Worm (Caenorhabditis elegans) whole organism, L2 larva: ENCODE results near the gene C08B6.8.

Experiments used
- C34F6.9 ChIP-seq: fragments of 150-350 bp; optimal IDR thresholded peaks from 2 replicates; lab custom pipeline; 2014; ENCODE audit warnings: missing biosample characterization, missing genetic modification characterization
- R02D3.7 ChIP-seq: fragments of 150-350 bp; optimal IDR thresholded peaks from 2 replicates; lab custom pipeline; 2014; ENCODE audit warnings: missing biosample characterization, missing genetic modification characterization
- Y55F3AM.14 ChIP-seq: fragments of 200-800 bp; sonication (Bioruptor generic); optimal IDR thresholded peaks from 2 replicates; lab custom pipeline; 2018; ENCODE audit warnings: mild to moderate bottlenecking, missing genetic modification characterization, missing compliant biosample characterization
- ZK546.5 ChIP-seq: sonication (generic microtip); optimal IDR thresholded peaks from 2 replicates; lab custom pipeline; 2017; ENCODE audit warnings: missing biosample characterization, missing genetic modification characterization
- alr-1 ChIP-seq: fragments of 150-350 bp; optimal IDR thresholded peaks from 2 replicates; lab custom pipeline; 2014; ENCODE audit warnings: missing biosample characterization, missing genetic modification characterization
- aly-2 ChIP-seq: fragments of 150-350 bp; optimal IDR thresholded peaks from 2 replicates; lab custom pipeline; 2014; ENCODE audit warnings: missing biosample characterization, missing genetic modification characterization
- ama-1 ChIP-seq: fragments of 150-350 bp; optimal IDR thresholded peaks from 2 replicates; lab custom pipeline; 2018; ENCODE audit warnings: inconsistent platforms
- blmp-1 ChIP-seq: sonication (generic microtip); optimal IDR thresholded peaks from 2 replicates; lab custom pipeline; 2017; ENCODE audit warnings: missing genetic modification characterization, mild to moderate bottlenecking, missing compliant biosample characterization, antibody characterized with exemption, moderate library complexity; ENCODE audit not compliant: insufficient read depth
- ceh-16 ChIP-seq: fragments of 150-350 bp; optimal IDR thresholded peaks from 2 replicates; lab custom pipeline; 2014; ENCODE audit warnings: missing biosample characterization, missing genetic modification characterization
- ceh-82 ChIP-seq: fragments of 150-350 bp; optimal IDR thresholded peaks from 2 replicates; lab custom pipeline; 2014; ENCODE audit warnings: missing biosample characterization, missing genetic modification characterization
- crh-2 ChIP-seq: sonication (generic microtip); optimal IDR thresholded peaks from 2 replicates; lab custom pipeline; 2017; ENCODE audit warnings: missing biosample characterization, missing genetic modification characterization
- dmd-4 ChIP-seq: sonication (generic microtip); optimal IDR thresholded peaks from 2 replicates; lab custom pipeline; 2017; ENCODE audit warnings: missing biosample characterization, missing genetic modification characterization
- egl-27 ChIP-seq: sonication (generic microtip); optimal IDR thresholded peaks from 3 replicates; lab custom pipeline; 2017; ENCODE audit warnings: missing biosample characterization, missing genetic modification reagents, missing genetic modification characterization
- elt-1 ChIP-seq: fragments of 150-350 bp; optimal IDR thresholded peaks from 2 replicates; lab custom pipeline; 2014; ENCODE audit warnings: missing biosample characterization, missing genetic modification characterization
- elt-3 ChIP-seq: sonication (generic microtip); optimal IDR thresholded peaks from 2 replicates; lab custom pipeline; 2017; ENCODE audit warnings: missing biosample characterization, missing genetic modification characterization
- fos-1 ChIP-seq: fragments of 150-350 bp; optimal IDR thresholded peaks from 2 replicates; lab custom pipeline; 2014; ENCODE audit warnings: missing biosample characterization, missing genetic modification characterization
- gmeb-1 ChIP-seq: fragments of 150-350 bp; optimal IDR thresholded peaks from 2 replicates; lab custom pipeline; 2014; ENCODE audit warnings: missing biosample characterization, missing genetic modification characterization
- lin-13 ChIP-seq: fragments of 150-350 bp; optimal IDR thresholded peaks from 2 replicates; lab custom pipeline; 2014; ENCODE audit warnings: missing biosample characterization, missing genetic modification reagents, missing genetic modification characterization
- lin-39 ChIP-seq: fragments of 150-350 bp; optimal IDR thresholded peaks from 2 replicates; lab custom pipeline; 2014; ENCODE audit warnings: missing biosample characterization, missing genetic modification reagents, missing genetic modification characterization
- lsy-2 ChIP-seq, 2 experiments: fragments of 150-350 bp in 1 of 2; sonication (generic microtip) in 1 of 2; optimal IDR thresholded peaks; 2 replicates each; lab custom pipeline; 2014 to 2017; ENCODE audit warnings: missing biosample characterization in 2 of 2, missing genetic modification characterization in 2 of 2
- mab-5 ChIP-seq: fragments of 150-350 bp; optimal IDR thresholded peaks from 2 replicates; lab custom pipeline; 2014; ENCODE audit warnings: missing biosample characterization, missing genetic modification characterization
- mdl-1 ChIP-seq, 2 experiments: fragments of 150-350 bp in 1 of 2; sonication (generic microtip) in 1 of 2; optimal IDR thresholded peaks; 2 replicates each; lab custom pipeline; 2017; ENCODE audit warnings: missing biosample characterization in 2 of 2, missing genetic modification characterization in 2 of 2
- nhr-10 ChIP-seq: sonication (generic microtip); optimal IDR thresholded peaks from 2 replicates; lab custom pipeline; 2017; ENCODE audit warnings: missing biosample characterization, missing genetic modification characterization
- nhr-11 ChIP-seq: fragments of 150-350 bp; optimal IDR thresholded peaks from 2 replicates; lab custom pipeline; 2014; ENCODE audit warnings: missing biosample characterization, missing genetic modification characterization
- nhr-12 ChIP-seq: fragments of 150-350 bp; optimal IDR thresholded peaks from 2 replicates; lab custom pipeline; 2014; ENCODE audit warnings: missing biosample characterization, missing genetic modification characterization
- nhr-129 ChIP-seq: fragments of 150-350 bp; optimal IDR thresholded peaks from 2 replicates; lab custom pipeline; 2014; ENCODE audit warnings: missing biosample characterization, missing genetic modification characterization
- nhr-21 ChIP-seq: fragments of 150-350 bp; optimal IDR thresholded peaks from 2 replicates; lab custom pipeline; 2014; ENCODE audit warnings: missing biosample characterization, missing genetic modification characterization
- nhr-23 ChIP-seq: fragments of 150-350 bp; optimal IDR thresholded peaks from 2 replicates; lab custom pipeline; 2014; ENCODE audit warnings: missing biosample characterization, missing genetic modification reagents, missing genetic modification characterization
- nhr-237 ChIP-seq: fragments of 150-350 bp; optimal IDR thresholded peaks from 2 replicates; lab custom pipeline; 2014; ENCODE audit warnings: missing biosample characterization, missing genetic modification characterization
- nhr-25 ChIP-seq: fragments of 150-350 bp; sonication (generic microtip); optimal IDR thresholded peaks from 3 replicates; lab custom pipeline; 2014; ENCODE audit warnings: missing biosample characterization, missing genetic modification characterization
- nhr-6 ChIP-seq: fragments of 150-350 bp; optimal IDR thresholded peaks from 2 replicates; lab custom pipeline; 2014; ENCODE audit warnings: missing biosample characterization, missing genetic modification characterization
- nhr-77 ChIP-seq: fragments of 150-350 bp; optimal IDR thresholded peaks from 2 replicates; lab custom pipeline; 2014; ENCODE audit warnings: missing biosample characterization, missing genetic modification characterization
- peb-1 ChIP-seq: fragments of 150-350 bp; optimal IDR thresholded peaks from 2 replicates; lab custom pipeline; 2014; ENCODE audit warnings: missing biosample characterization, missing genetic modification characterization
- sem-4 ChIP-seq: fragments of 150-350 bp; optimal IDR thresholded peaks from 2 replicates; lab custom pipeline; 2014; ENCODE audit warnings: missing biosample characterization, missing genetic modification reagents, missing genetic modification characterization
- skn-1 ChIP-seq: sonication (generic microtip); optimal IDR thresholded peaks from 2 replicates; lab custom pipeline; 2017; ENCODE audit warnings: missing biosample characterization, missing genetic modification characterization
- sma-3 ChIP-seq: sonication (generic microtip); optimal IDR thresholded peaks from 2 replicates; lab custom pipeline; 2016; ENCODE audit warnings: missing genetic modification reagents, missing genetic modification characterization, missing compliant biosample characterization
- sma-9 ChIP-seq, 2 experiments: fragments of 150-350 bp in 1 of 2; sonication (generic microtip) in 1 of 2; optimal IDR thresholded peaks; 2 replicates each; lab custom pipeline; 2014 to 2016; ENCODE audit warnings: missing genetic modification characterization in 2 of 2, mild to moderate bottlenecking in 1 of 2, missing biosample characterization in 1 of 2, missing compliant biosample characterization in 1 of 2, missing genetic modification reagents in 1 of 2, moderate library complexity in 1 of 2
- unc-39 ChIP-seq: fragments of 150-350 bp; optimal IDR thresholded peaks from 2 replicates; lab custom pipeline; 2014; ENCODE audit warnings: missing biosample characterization, missing genetic modification characterization
- unc-55 ChIP-seq: fragments of 150-350 bp; sonication (generic microtip); optimal IDR thresholded peaks from 3 replicates; lab custom pipeline; 2014; ENCODE audit warnings: missing biosample characterization, missing genetic modification reagents, missing genetic modification characterization
- unc-62 ChIP-seq: fragments of 150-350 bp; optimal IDR thresholded peaks from 2 replicates; lab custom pipeline; 2014; ENCODE audit warnings: missing biosample characterization, missing genetic modification reagents, missing genetic modification characterization
- zag-1 ChIP-seq: fragments of 150-350 bp; optimal IDR thresholded peaks from 2 replicates; lab custom pipeline; 2014; ENCODE audit warnings: missing biosample characterization, missing genetic modification characterization
- ztf-11 ChIP-seq: sonication (generic microtip); optimal IDR thresholded peaks from 2 replicates; lab custom pipeline; 2017; ENCODE audit warnings: missing biosample characterization, missing genetic modification characterization

C08B6.8 gene

ce11 chrV:10154698-10155097 lies 20.3 kb downstream of the C08B6.8 start, which contains the start of gene srsx-29:
TSS of gene srsx-29 (plus strand) at chrV:10154998.
- TF ChIP-seq ceh-82 (tag; lab: Kevin White, UChicago) = no peak
- TF ChIP-seq unc-55 (GFP tag; lab: Kevin White, UChicago) = no peak
- no peak for TF ChIP-seq blmp-1 (tag; lab: Kevin White, UChicago)
- TF ChIP-seq fos-1 (tag; lab: Kevin White, UChicago) = no peak
- TF ChIP-seq nhr-129 = no peak
- no peak for TF ChIP-seq unc-39 (tag; lab: Kevin White, UChicago)
- TF ChIP-seq nhr-237 (tag; lab: Kevin White, UChicago) = no peak
- no peak for TF ChIP-seq skn-1
- no peak for TF ChIP-seq alr-1 (tag; lab: Kevin White, UChicago)
- no peak for TF ChIP-seq sma-9 (GFP tag; optimal IDR thresholded peaks at IDR 0.05; lab: Kevin White, UChicago)
- TF ChIP-seq sma-9 (tag; optimal IDR thresholded peaks at IDR 0.05; lab: Kevin White, UChicago) = no peak
- no peak for TF ChIP-seq nhr-77 (tag; lab: Kevin White, UChicago)
- TF ChIP-seq sma-3 (GFP tag; lab: Kevin White, UChicago) = no peak
- TF ChIP-seq elt-3 = no peak

DNA sequence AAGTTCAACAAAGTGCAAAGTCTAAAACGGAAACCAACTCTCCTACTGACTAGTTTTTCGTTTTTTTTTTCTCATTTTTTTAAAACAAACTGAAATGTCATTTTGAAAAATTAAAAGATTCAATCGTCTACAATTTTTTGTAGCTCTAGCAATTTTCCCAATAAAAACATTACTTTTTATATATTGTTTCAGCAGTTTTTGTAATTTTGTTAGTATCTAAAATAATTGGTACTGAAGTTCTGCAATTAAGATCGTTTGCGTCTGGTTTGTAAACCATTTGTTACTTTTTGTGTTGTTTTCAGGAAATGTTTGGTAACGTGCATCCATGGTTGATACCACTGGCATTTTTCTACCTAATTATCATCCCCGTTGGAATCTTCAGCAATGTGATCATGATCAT lies 24.1 kb downstream of the C08B6.8 start, which contains the start of gene srsx-30:
srsx-30 (plus strand) TSS at position 301 of the 400 bp plus-strand sequence.
- TF ChIP-seq ztf-11 (tag; lab: Kevin White, UChicago) (no peak), nhr-129 (no peak), ceh-82 (tag; lab: Kevin White, UChicago) (no peak), fos-1 (tag; lab: Kevin White, UChicago) (no peak), nhr-25 (tag; lab: Kevin White, UChicago) (no peak)

DNA sequence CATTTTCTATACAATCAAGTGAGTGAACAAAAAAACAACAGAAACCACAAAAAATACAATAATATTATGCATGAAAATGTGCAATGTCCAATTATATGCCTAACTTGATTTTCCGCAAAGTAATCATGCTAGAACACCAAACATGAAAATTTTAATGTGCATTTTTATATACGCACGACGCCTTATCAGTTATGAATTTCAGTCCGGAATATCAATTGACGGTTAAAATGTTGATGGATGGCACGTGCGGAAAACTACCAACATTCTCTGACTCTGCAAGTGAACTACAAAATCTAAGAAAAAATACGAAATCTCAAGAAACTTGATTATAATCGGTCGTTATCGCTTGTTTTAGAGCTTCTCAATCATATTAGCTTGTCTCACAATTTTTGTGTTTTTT lies 25.5 kb downstream of the C08B6.8 start:
- TF ChIP-seq mdl-1 (tag; optimal IDR thresholded peaks at IDR 0.05; lab: Kevin White, UChicago) (no peak), blmp-1 (tag; lab: Kevin White, UChicago) (no peak), R02D3.7 (no peak), crh-2 (tag; lab: Kevin White, UChicago) (no peak), lin-13 (GFP tag; lab: Kevin White, UChicago) (no peak), dmd-4 (tag; lab: Kevin White, UChicago) (no peak), sem-4 (tag; lab: Kevin White, UChicago) (no peak), fos-1 (tag; lab: Kevin White, UChicago) (peak; percentile 65), nhr-129 (no peak), nhr-21 (no peak), gmeb-1 (no peak), nhr-12 (tag; lab: Kevin White, UChicago) (no peak), unc-62 (GFP tag; lab: Kevin White, UChicago) (no peak), ama-1 (lab: Kevin White, UChicago) (no peak), lsy-2 (tag; optimal IDR thresholded peaks at IDR 0.05; lab: Kevin White, UChicago) (no peak), sma-9 (GFP tag; optimal IDR thresholded peaks at IDR 0.05; lab: Kevin White, UChicago) (peak; percentile 36), sma-9 (tag; optimal IDR thresholded peaks at IDR 0.05; lab: Kevin White, UChicago) (no peak), egl-27 (tag; lab: Kevin White, UChicago) (no peak)

- TF ChIP-seq ceh-16 (tag; lab: Kevin White, UChicago) (no peak), aly-2 (tag; lab: Kevin White, UChicago) (no peak), elt-3 (no peak), nhr-12 (tag; lab: Kevin White, UChicago) (no peak), unc-62 (GFP tag; lab: Kevin White, UChicago) (no peak), Y55F3AM.14 (GFP tag; lab: Kevin White, UChicago) (no peak), nhr-11 (tag; lab: Kevin White, UChicago) (no peak), ama-1 (lab: Kevin White, UChicago) (no peak), lin-13 (GFP tag; lab: Kevin White, UChicago) (no peak), sma-9 (GFP tag; optimal IDR thresholded peaks at IDR 0.05; lab: Kevin White, UChicago) (peak; percentile 69), sma-9 (tag; optimal IDR thresholded peaks at IDR 0.05; lab: Kevin White, UChicago) (no peak), nhr-237 (tag; lab: Kevin White, UChicago) (no peak), lin-39 (no peak), fos-1 (tag; lab: Kevin White, UChicago) (peak; percentile 94), nhr-129 (no peak), skn-1 (peak; percentile 36), egl-27 (tag; lab: Kevin White, UChicago) (no peak), zag-1 (tag; lab: Kevin White, UChicago) (no peak), crh-2 (tag; lab: Kevin White, UChicago) (peak; percentile 67), C34F6.9 (tag; lab: Kevin White, UChicago) (no peak), nhr-23 (tag; lab: Kevin White, UChicago) (no peak), mdl-1 (tag; optimal IDR thresholded peaks at IDR 0.05; lab: Kevin White, UChicago) (peak in 1 of 2 experiments; percentile 14), dmd-4 (tag; lab: Kevin White, UChicago) (no peak), nhr-10 (tag; lab: Kevin White, UChicago) (no peak), unc-39 (tag; lab: Kevin White, UChicago) (no peak), nhr-6 (tag; lab: Kevin White, UChicago) (no peak), R02D3.7 (no peak), ZK546.5 (tag; lab: Kevin White, UChicago) (no peak), mab-5 (tag; lab: Kevin White, UChicago) (no peak), peb-1 (no peak), nhr-21 (no peak), ztf-11 (tag; lab: Kevin White, UChicago) (no peak), gmeb-1 (no peak), blmp-1 (tag; lab: Kevin White, UChicago) (no peak), ceh-82 (tag; lab: Kevin White, UChicago) (no peak), nhr-77 (tag; lab: Kevin White, UChicago) (no peak), elt-1 (tag; lab: Kevin White, UChicago) (no peak)
Observed at ce11 chrV:10160954-10161353, 26.5 kb downstream of the C08B6.8 start, which contains the start of gene C51E3.10. TSS of gene C51E3.10 (minus strand) at chrV:10161134.
